Worm (Caenorhabditis elegans) whole organism, L2 larva: ENCODE measurements around the gene C54D10.3.
"Not testable (repeated sequence)": the region's sequence is repeated elsewhere in the genome, so short reads cannot be mapped to it uniquely, and the experiment has no call there.

ENCODE experiments used
- ama-1 ChIP-seq: fragments of 150-350 bp; optimal IDR thresholded peaks from 2 replicates; lab custom pipeline; 2018; ENCODE audit warnings: inconsistent platforms
- mab-5 ChIP-seq: fragments of 150-350 bp; optimal IDR thresholded peaks from 2 replicates; lab custom pipeline; 2014; ENCODE audit warnings: missing biosample characterization, missing genetic modification characterization
- nhr-12 ChIP-seq: fragments of 150-350 bp; optimal IDR thresholded peaks from 2 replicates; lab custom pipeline; 2014; ENCODE audit warnings: missing biosample characterization, missing genetic modification characterization
- unc-39 ChIP-seq: fragments of 150-350 bp; optimal IDR thresholded peaks from 2 replicates; lab custom pipeline; 2014; ENCODE audit warnings: missing biosample characterization, missing genetic modification characterization
- unc-62 ChIP-seq: fragments of 150-350 bp; optimal IDR thresholded peaks from 2 replicates; lab custom pipeline; 2014; ENCODE audit warnings: missing biosample characterization, missing genetic modification reagents, missing genetic modification characterization
- ztf-11 ChIP-seq: sonication (generic microtip); optimal IDR thresholded peaks from 2 replicates; lab custom pipeline; 2017; ENCODE audit warnings: missing biosample characterization, missing genetic modification characterization

DNA sequence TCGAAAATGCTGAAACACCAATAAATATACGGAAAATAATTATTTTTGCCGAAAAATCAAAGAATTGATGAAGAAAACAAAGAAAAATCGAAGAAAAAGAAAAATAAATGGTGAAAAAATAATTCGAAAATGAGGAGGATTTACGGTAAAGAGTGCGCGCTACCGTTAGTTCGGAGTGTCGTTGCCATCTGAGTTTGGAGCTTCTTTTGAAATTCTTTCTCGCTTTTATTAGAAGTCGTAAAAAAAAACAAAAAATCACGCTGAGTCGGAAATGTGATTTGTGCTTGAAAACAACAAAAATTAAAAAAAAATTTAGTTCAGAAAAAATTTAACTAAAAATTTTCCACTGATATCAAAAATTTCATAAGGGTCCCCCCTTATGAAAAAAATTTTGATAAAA, 44.1 kb upstream of the C54D10.3 start, which contains the start of gene F23H12.10:
- TF ChIP-seq ama-1 (lab: Kevin White, UChicago); ztf-11; unc-39 (tag; lab: Kevin White, UChicago); mab-5 (tag; lab: Kevin White, UChicago); unc-62 (GFP tag; lab: Kevin White, UChicago); nhr-12: not testable (repeated sequence)
